Fruit fly (Drosophila melanogaster): ENCODE results near the gene CG12084.
A peak's percentile ranks its signal among the peaks of the same experiment; 100 is the strongest.

Gene CG12084

DNA sequence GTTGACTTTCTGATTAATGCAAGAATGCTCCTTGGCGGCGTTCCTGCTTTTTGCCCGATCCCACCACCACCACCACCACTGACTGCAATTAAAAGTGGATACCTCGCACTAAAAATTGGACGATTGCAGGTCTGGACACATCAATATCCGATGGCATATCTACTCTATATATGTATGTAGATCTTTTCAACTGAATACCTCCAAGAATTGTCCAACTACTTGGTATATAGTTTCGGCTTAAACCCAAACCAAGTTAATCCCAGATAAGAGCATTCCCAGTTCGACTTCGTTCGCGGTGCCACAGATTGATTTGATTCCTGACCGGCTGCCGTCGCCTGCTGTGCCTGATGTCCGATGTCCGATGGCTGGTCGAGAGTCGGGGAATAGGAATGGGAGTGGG lies 11.7 kb downstream of the CG12084 start:
- TF ChIP-seq fkh (GFP tag; optimal IDR thresholded peaks at IDR 0.05) (no peak), Eip93F (GFP tag; optimal IDR thresholded peaks at IDR 0.05) (no peak), ss (GFP tag; optimal IDR thresholded peaks at IDR 0.05) (no peak), CG6808 (GFP tag; optimal IDR thresholded peaks at IDR 0.05) (peak; percentile 28), Hr4 (GFP tag; optimal IDR thresholded peaks at IDR 0.05) (no peak), CG8319 (GFP tag; optimal IDR thresholded peaks at IDR 0.05) (no peak), spab (GFP tag; optimal IDR thresholded peaks at IDR 0.05) (peak; percentile 36), CG31627 (GFP tag; optimal IDR thresholded peaks at IDR 0.05) (no peak), dac (GFP tag; optimal IDR thresholded peaks at IDR 0.05) (no peak), Sox15 (GFP tag; optimal IDR thresholded peaks at IDR 0.05) (no peak), Eip75B (GFP tag; optimal IDR thresholded peaks at IDR 0.05) (peak; percentile 11), CG10669 (GFP tag; optimal IDR thresholded peaks at IDR 0.05) (peak; percentile 28), CG11294 (GFP tag; IDR thresholded peaks at IDR 0.05) (no peak), Gug (GFP tag; IDR thresholded peaks at IDR 0.05) (peak; percentile 18; the same call in 1 of the 2 replicates), CG8119 (GFP tag; IDR thresholded peaks at IDR 0.05) (no peak), CG1621 (tag; optimal IDR thresholded peaks at IDR 0.05) (no peak), CG3919 (GFP tag; optimal IDR thresholded peaks at IDR 0.05) (peak; percentile 62), Sox102F (GFP tag; optimal IDR thresholded peaks at IDR 0.05) (no peak), CG6276 (GFP tag; optimal IDR thresholded peaks at IDR 0.05) (peak; percentile 9), pdm3 (GFP tag; optimal IDR thresholded peaks at IDR 0.05) (no peak), CG6163 (GFP tag; IDR thresholded peaks at IDR 0.05) (peak; percentile 57), CG6854 (GFP tag; optimal IDR thresholded peaks at IDR 0.05) (no peak), salr (GFP tag; optimal IDR thresholded peaks at IDR 0.05) (no peak), fd59A (GFP tag; optimal IDR thresholded peaks at IDR 0.05) (no peak), OdsH (GFP tag; optimal IDR thresholded peaks at IDR 0.05) (no peak), Ets21C (GFP tag; optimal IDR thresholded peaks at IDR 0.05) (no peak), CG11762 (GFP tag; optimal IDR thresholded peaks at IDR 0.05; ENCODE audit: insufficient read depth) (no peak), Hr38 (GFP tag; optimal IDR thresholded peaks at IDR 0.05) (no peak), Met (GFP tag; optimal IDR thresholded peaks at IDR 0.05) (no peak), fd85E (GFP tag; optimal IDR thresholded peaks at IDR 0.05) (no peak), CG11902 (GFP tag; optimal IDR thresholded peaks at IDR 0.05) (no peak), Hr39 (GFP tag; optimal IDR thresholded peaks at IDR 0.05) (no peak), eg (GFP tag; IDR thresholded peaks at IDR 0.05) (no peak), Smox (GFP tag; optimal IDR thresholded peaks at IDR 0.05) (no peak), Sox14 (GFP tag; optimal IDR thresholded peaks at IDR 0.05) (no peak), achi (GFP tag; optimal IDR thresholded peaks at IDR 0.05) (peak; percentile 35), net (GFP tag; optimal IDR thresholded peaks at IDR 0.05) (no peak), CG3032 (tag; optimal IDR thresholded peaks at IDR 0.05) (peak; percentile 37), svp (GFP tag) (peak; percentile 62), CG8632 (GFP tag; optimal IDR thresholded peaks at IDR 0.05) (no peak), lz (GFP tag; optimal IDR thresholded peaks at IDR 0.05) (no peak), CG32006 (GFP tag; optimal IDR thresholded peaks at IDR 0.05) (no peak), CG6792 (GFP tag; optimal IDR thresholded peaks at IDR 0.05) (no peak), acj6 (GFP tag; optimal IDR thresholded peaks at IDR 0.05) (no peak), Ets96B (tag; optimal IDR thresholded peaks at IDR 0.05) (peak; percentile 56), vri (GFP tag; optimal IDR thresholded peaks at IDR 0.05) (no peak), topi (GFP tag; optimal IDR thresholded peaks at IDR 0.05) (peak; percentile 21), CG16779 (tag; optimal IDR thresholded peaks at IDR 0.05) (peak; percentile 17), CG34406 (GFP tag; optimal IDR thresholded peaks at IDR 0.05) (no peak), CG9139 (GFP tag; optimal IDR thresholded peaks at IDR 0.05) (no peak), Eip78C (GFP tag) (peak; percentile 40), CG7368 (GFP tag; optimal IDR thresholded peaks at IDR 0.05) (no peak), CG15336 (GFP tag; IDR thresholded peaks at IDR 0.05) (no peak), cyc (GFP tag; optimal IDR thresholded peaks at IDR 0.05) (peak; percentile 29)

All from whole organism, prepupa.